Worm (Caenorhabditis elegans): ENCODE measurements around the gene srh-5.
A peak's percentile ranks its signal among the peaks of the same experiment; 100 is the strongest.

Gene srh-5

ce11 chrV:1648000-1648399, 37.4 kb upstream of the srh-5 start, which contains the start of gene irld-45:
Gene irld-45, plus strand, starts transcription at chrV:1648300.
- TF ChIP-seq egl-13 (tag; optimal IDR thresholded peaks at IDR 0.05) = no peak
- TF ChIP-seq fkh-4 (tag; optimal IDR thresholded peaks at IDR 0.05; ENCODE audit: borderline replicate concordance) = no peak
- TF ChIP-seq aha-1 (tag; optimal IDR thresholded peaks at IDR 0.05) = no peak
- TF ChIP-seq sox-4 (tag; optimal IDR thresholded peaks at IDR 0.05) = no peak
- TF ChIP-seq aly-2 (tag; optimal IDR thresholded peaks at IDR 0.05) = no peak
- no peak for TF ChIP-seq mab-9 (GFP tag; IDR thresholded peaks at IDR 0.05)
- TF ChIP-seq lin-39 (tag; optimal IDR thresholded peaks at IDR 0.05) = no peak

ce11 chrV:1651045-1651444, 34.4 kb upstream of the srh-5 start, which contains the start of gene irld-44:
Gene irld-44, plus strand, starts transcription at chrV:1651345.
- no peak for TF ChIP-seq dpl-1 (GFP tag; optimal IDR thresholded peaks at IDR 0.05)
- TF ChIP-seq lin-13 (GFP tag; optimal IDR thresholded peaks at IDR 0.05) = no peak
- no peak for TF ChIP-seq unc-62 (GFP tag; optimal IDR thresholded peaks at IDR 0.05)
- no peak for TF ChIP-seq alr-1 (tag; optimal IDR thresholded peaks at IDR 0.05; ENCODE audit: borderline replicate concordance)
- no peak for TF ChIP-seq vab-15 (tag; optimal IDR thresholded peaks at IDR 0.05)
- TF ChIP-seq nhr-11 (tag; optimal IDR thresholded peaks at IDR 0.05) = no peak
- no peak for TF ChIP-seq lir-3 (tag; optimal IDR thresholded peaks at IDR 0.05; ENCODE audit: poor library complexity)
- no peak for TF ChIP-seq mep-1 (tag; optimal IDR thresholded peaks at IDR 0.05)
- no peak for TF ChIP-seq nhr-77 (tag; optimal IDR thresholded peaks at IDR 0.05)

- TF ChIP-seq mab-9 (GFP tag; IDR thresholded peaks at IDR 0.05) (no peak), fkh-8 (tag; optimal IDR thresholded peaks at IDR 0.05) (peak; percentile 82), tbx-2 (tag; optimal IDR thresholded peaks at IDR 0.05) (no peak), egl-27 (tag; optimal IDR thresholded peaks at IDR 0.05) (no peak), aha-1 (tag; optimal IDR thresholded peaks at IDR 0.05) (no peak), mef-2 (tag; optimal IDR thresholded peaks at IDR 0.05) (no peak), nhr-20 (tag; optimal IDR thresholded peaks at IDR 0.05) (peak; percentile 32), irx-1 (tag; optimal IDR thresholded peaks at IDR 0.05) (no peak), lin-39 (tag; optimal IDR thresholded peaks at IDR 0.05) (no peak)
Observed at ce11 chrV:1654845-1655244, 30.6 kb upstream of the srh-5 start, which contains the start of gene irld-11. Gene irld-11, plus strand, starts transcription at chrV:1655145.

- TF ChIP-seq lin-35 (GFP tag; optimal IDR thresholded peaks at IDR 0.05) = no peak
- TF ChIP-seq elt-3 (tag; optimal IDR thresholded peaks at IDR 0.05) = no peak
- no peak for TF ChIP-seq jun-1 (tag; optimal IDR thresholded peaks at IDR 0.05)
- TF ChIP-seq nhr-76 (tag; optimal IDR thresholded peaks at IDR 0.05) = no peak
- no peak for TF ChIP-seq C34B4.2 (tag; optimal IDR thresholded peaks at IDR 0.05)
- TF ChIP-seq skn-1 (tag; optimal IDR thresholded peaks at IDR 0.05) = no peak
- no peak for TF ChIP-seq irx-1 (tag; optimal IDR thresholded peaks at IDR 0.05)
- no peak for TF ChIP-seq C16A3.4 (tag; optimal IDR thresholded peaks at IDR 0.05)
- TF ChIP-seq grh-1 (GFP tag; IDR thresholded peaks at IDR 0.05) = no peak
- TF ChIP-seq Y116A8C.19 (tag; optimal IDR thresholded peaks at IDR 0.05; ENCODE audit: borderline replicate concordance) = no peak
- no peak for TF ChIP-seq ceh-82 (tag; optimal IDR thresholded peaks at IDR 0.05)
- TF ChIP-seq sup-37 (GFP tag; optimal IDR thresholded peaks at IDR 0.05) = no peak
- TF ChIP-seq mep-1 (tag; optimal IDR thresholded peaks at IDR 0.05) = no peak
- no peak for TF ChIP-seq nhr-85 (tag)
- TF ChIP-seq lin-39 (tag; optimal IDR thresholded peaks at IDR 0.05) = no peak
Observed at ce11 chrV:1662270-1662669, 23.2 kb upstream of the srh-5 start, which contains the start of gene irld-40. Gene irld-40, plus strand, starts transcription at chrV:1662570.

- no peak for TF ChIP-seq unc-62 (GFP tag; optimal IDR thresholded peaks at IDR 0.05)
- no peak for TF ChIP-seq jun-1 (tag; optimal IDR thresholded peaks at IDR 0.05)
- no peak for TF ChIP-seq blmp-1 (tag; optimal IDR thresholded peaks at IDR 0.05)
- no peak for TF ChIP-seq rnt-1 (tag; optimal IDR thresholded peaks at IDR 0.05)
- TF ChIP-seq pqm-1 (tag; optimal IDR thresholded peaks at IDR 0.05) = no peak
- no peak for TF ChIP-seq F16B12.6 (tag; optimal IDR thresholded peaks at IDR 0.05)
- TF ChIP-seq C34B4.2 (tag; optimal IDR thresholded peaks at IDR 0.05) = no peak
- no peak for TF ChIP-seq zag-1 (tag; optimal IDR thresholded peaks at IDR 0.05)
- no peak for TF ChIP-seq lin-35 (GFP tag; optimal IDR thresholded peaks at IDR 0.05)
- TF ChIP-seq nhr-85 (tag) = no peak
- TF ChIP-seq ama-1 (optimal IDR thresholded peaks at IDR 0.05) = no peak
- TF ChIP-seq dsc-1 (tag; optimal IDR thresholded peaks at IDR 0.05) = no peak
- no peak for TF ChIP-seq irx-1 (tag; optimal IDR thresholded peaks at IDR 0.05)
- TF ChIP-seq mdl-1 (tag; optimal IDR thresholded peaks at IDR 0.05) = no peak
- no peak for TF ChIP-seq mab-9 (GFP tag; IDR thresholded peaks at IDR 0.05)
- TF ChIP-seq zip-4 (GFP tag; optimal IDR thresholded peaks at IDR 0.05) = no peak
- TF ChIP-seq lir-3 (tag; optimal IDR thresholded peaks at IDR 0.05; ENCODE audit: poor library complexity) = no peak
- no peak for TF ChIP-seq unc-130 (tag; optimal IDR thresholded peaks at IDR 0.05)
Observed at ce11 chrV:1664921-1665320, 20.5 kb upstream of the srh-5 start, which contains the start of gene K04F1.9. Gene K04F1.9, plus strand, starts transcription at chrV:1665221.
